Fruit fly (Drosophila melanogaster): Measurements from ENCODE around the gene CG33303.
A peak's percentile ranks its signal among the peaks of the same experiment; 100 is the strongest.

CG33303 gene

DNA sequence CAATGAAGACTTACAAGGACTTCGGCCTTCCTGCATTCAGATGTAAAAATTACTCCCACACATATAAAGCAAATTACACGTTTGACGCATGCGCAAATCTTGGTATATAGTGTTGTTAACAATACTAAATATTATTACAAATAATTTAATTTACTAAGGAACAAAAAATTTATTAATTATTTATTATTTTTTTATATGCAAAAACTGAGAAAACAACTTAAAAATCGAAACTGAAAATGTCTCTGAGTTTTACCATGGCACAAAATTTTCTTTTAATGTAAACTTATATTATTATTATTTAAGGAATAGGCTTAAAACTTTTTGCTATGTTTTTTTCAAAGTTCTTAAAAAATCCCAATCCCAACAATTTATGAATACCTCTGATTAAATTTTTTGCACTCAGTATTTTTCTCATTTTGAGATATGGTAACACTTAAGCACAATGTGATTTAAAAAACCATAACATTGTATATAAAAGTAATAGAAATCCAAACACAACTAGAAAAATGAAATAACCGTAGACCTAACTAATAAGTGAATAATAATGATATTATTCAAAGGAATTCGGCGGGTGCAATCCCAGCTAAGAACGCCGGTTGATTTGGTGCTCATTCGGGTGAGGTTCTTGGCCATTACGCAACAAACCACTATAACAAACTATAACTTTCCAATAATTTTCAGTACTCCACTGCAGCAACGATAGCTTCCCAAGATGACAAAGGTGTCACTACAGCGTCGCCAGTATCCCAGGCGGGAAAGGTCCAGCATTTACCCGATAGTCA lies 44.3 kb downstream of the CG33303 start, which contains the start of the genes Schip1 and Cox10 (continued):
- TF ChIP-seq CG7963 (GFP tag; IDR thresholded peaks at IDR 0.05; ENCODE audit: partially characterized antibody) = no peak
- no peak for TF ChIP-seq CG2116 (GFP tag; optimal IDR thresholded peaks at IDR 0.05)
- TF ChIP-seq CG13894 (tag; optimal IDR thresholded peaks at IDR 0.05) = no peak
- TF ChIP-seq ap (GFP tag; IDR thresholded peaks at IDR 0.05) = no peak
- no peak for TF ChIP-seq sqz (GFP tag; optimal IDR thresholded peaks at IDR 0.05)
- TF ChIP-seq Stat92E (GFP tag; optimal IDR thresholded peaks at IDR 0.05) = no peak
- no peak for TF ChIP-seq Trl (optimal IDR thresholded peaks at IDR 0.05)
- TF ChIP-seq Trl (GFP tag; optimal IDR thresholded peaks at IDR 0.05) = no peak
- no peak for TF ChIP-seq lbe (GFP tag; optimal IDR thresholded peaks at IDR 0.05)
- no peak for TF ChIP-seq Doc2 (GFP tag; IDR thresholded peaks at IDR 0.05)
- no peak for TF ChIP-seq sens-2 (GFP tag; IDR thresholded peaks at IDR 0.05)
- no peak for TF ChIP-seq pb (GFP tag; optimal IDR thresholded peaks at IDR 0.05)
- no peak for TF ChIP-seq hth (optimal IDR thresholded peaks at IDR 0.05)
- TF ChIP-seq dan (GFP tag; IDR thresholded peaks at IDR 0.05) = no peak
- TF ChIP-seq CG8290 (GFP tag; optimal IDR thresholded peaks at IDR 0.05) = no peak
- TF ChIP-seq CG8290 (tag; optimal IDR thresholded peaks at IDR 0.05) = no peak
- no peak for TF ChIP-seq slp2 (GFP tag; optimal IDR thresholded peaks at IDR 0.05)
- no peak for TF ChIP-seq chn (GFP tag; optimal IDR thresholded peaks at IDR 0.05)
- peak; percentile 85 for TF ChIP-seq CG30020 (tag; optimal IDR thresholded peaks at IDR 0.05)
- TF ChIP-seq toy (GFP tag; IDR thresholded peaks at IDR 0.05) = no peak
- no peak for TF ChIP-seq dmrt99B (tag; optimal IDR thresholded peaks at IDR 0.05)
- TF ChIP-seq CG2889 (GFP tag; IDR thresholded peaks at IDR 0.05) = no peak
- no peak for TF ChIP-seq br (optimal IDR thresholded peaks at IDR 0.05)
- TF ChIP-seq tx (GFP tag; optimal IDR thresholded peaks at IDR 0.05) = no peak
- peak; percentile 29 for TF ChIP-seq CG12659 (GFP tag; optimal IDR thresholded peaks at IDR 0.05)
- TF ChIP-seq Myb (GFP tag; optimal IDR thresholded peaks at IDR 0.05) = no peak
- no peak for TF ChIP-seq NC2β (GFP tag; optimal IDR thresholded peaks at IDR 0.05)
- no peak for TF ChIP-seq NFAT (GFP tag; IDR thresholded peaks at IDR 0.05)
- peak; percentile 18 for TF ChIP-seq nmo (GFP tag; optimal IDR thresholded peaks at IDR 0.05)
- TF ChIP-seq CG3163 (GFP tag; optimal IDR thresholded peaks at IDR 0.05) = no peak
- TF ChIP-seq bigmax (GFP tag; optimal IDR thresholded peaks at IDR 0.05) = no peak
- no peak for TF ChIP-seq CG34376 (GFP tag; optimal IDR thresholded peaks at IDR 0.05)
- TF ChIP-seq CG16863 (GFP tag; optimal IDR thresholded peaks at IDR 0.05) = no peak
- peak; percentile 40 for TF ChIP-seq CG2712 (tag; optimal IDR thresholded peaks at IDR 0.05)
- no peak for TF ChIP-seq mld (GFP tag; IDR thresholded peaks at IDR 0.05; ENCODE audit: partially characterized antibody)
- no peak for TF ChIP-seq mirr (GFP tag; optimal IDR thresholded peaks at IDR 0.05)
- no peak for TF ChIP-seq rib (GFP tag; IDR thresholded peaks at IDR 0.05)
- no peak for TF ChIP-seq insv (GFP tag; optimal IDR thresholded peaks at IDR 0.05)
- TF ChIP-seq pita (GFP tag; optimal IDR thresholded peaks at IDR 0.05) = no peak
- TF ChIP-seq Ets97D (GFP tag; optimal IDR thresholded peaks at IDR 0.05) = no peak
- peak; percentile 27 for TF ChIP-seq CG8388 (GFP tag; optimal IDR thresholded peaks at IDR 0.05)
- no peak for TF ChIP-seq Sox102F (GFP tag; optimal IDR thresholded peaks at IDR 0.05)
- TF ChIP-seq CG9215 (GFP tag; IDR thresholded peaks at IDR 0.05) = no peak
- TF ChIP-seq dimm (GFP tag; IDR thresholded peaks at IDR 0.05) = no peak
- no peak for TF ChIP-seq CG10565 (GFP tag; optimal IDR thresholded peaks at IDR 0.05)
- TF ChIP-seq fd64A (GFP tag; optimal IDR thresholded peaks at IDR 0.05) = no peak
- TF ChIP-seq CG15073 (GFP tag; optimal IDR thresholded peaks at IDR 0.05) = no peak
- TF ChIP-seq Hand (GFP tag; optimal IDR thresholded peaks at IDR 0.05) = no peak
- no peak for TF ChIP-seq CG2120 (GFP tag; optimal IDR thresholded peaks at IDR 0.05)
- TF ChIP-seq Ssrp (tag; optimal IDR thresholded peaks at IDR 0.05) = no peak
- peak; percentile 12 for TF ChIP-seq CG17359 (tag; optimal IDR thresholded peaks at IDR 0.05)
- TF ChIP-seq knrl (GFP tag; IDR thresholded peaks at IDR 0.05; ENCODE audit: partially characterized antibody) = no peak

Data from whole organism, embryonic.